Worm (Caenorhabditis elegans) whole organism, L4/young adult: Measurements from ENCODE around the gene sym-1.

Experiments
- W03F9.2 ChIP-seq: fragments of 150-350 bp; optimal IDR thresholded peaks from 2 replicates; lab custom pipeline; 2014; ENCODE audit warnings: missing biosample characterization, missing genetic modification characterization
- dao-5 ChIP-seq: sonication (generic microtip); optimal IDR thresholded peaks from 2 replicates; lab custom pipeline; 2016; ENCODE audit warnings: missing genotype, missing genetic modification characterization, moderate library complexity, missing compliant biosample characterization
- him-1 ChIP-seq: sonication (generic microtip); optimal IDR thresholded peaks from 2 replicates; lab custom pipeline; 2016; ENCODE audit warnings: missing genotype, missing genetic modification reagents, missing genetic modification characterization, missing compliant biosample characterization

- TF ChIP-seq him-1 (tag; lab: Kevin White, UChicago) (no peak), dao-5 (tag; lab: Kevin White, UChicago) (no peak), W03F9.2 (no peak)
Measured at ce11 chrX:14568258-14568763, 13.1 kb upstream of the sym-1 start.
